Worm (Caenorhabditis elegans) whole organism, mixed stage, embryonic: ENCODE data around the gene Y48E1C.1.

Source experiments
- M03D4.4 ChIP-seq: sonication (generic microtip); optimal IDR thresholded peaks from 2 replicates; lab custom pipeline; 2017; ENCODE audit warnings: mild to moderate bottlenecking, missing genetic modification characterization, missing compliant biosample characterization
- blmp-1 ChIP-seq: fragments of 150-350 bp; optimal IDR thresholded peaks from 2 replicates; lab custom pipeline; 2014; ENCODE audit warnings: missing biosample characterization, missing genetic modification characterization
- ceh-39 ChIP-seq: fragments of 150-350 bp; optimal IDR thresholded peaks from 2 replicates; lab custom pipeline; 2014; ENCODE audit warnings: missing biosample characterization, missing genetic modification characterization
- ceh-43 ChIP-seq: fragments of 200-800 bp; sonication (Bioruptor generic); optimal IDR thresholded peaks from 2 replicates; lab custom pipeline; 2018; ENCODE audit warnings: mild to moderate bottlenecking, missing genetic modification characterization, moderate library complexity, missing compliant biosample characterization
- ceh-83 ChIP-seq: fragments of 200-800 bp; sonication (Bioruptor generic); optimal IDR thresholded peaks from 2 replicates; lab custom pipeline; 2018; ENCODE audit warnings: mild to moderate bottlenecking, missing genetic modification characterization, missing compliant biosample characterization
- cnd-1 ChIP-seq: fragments of 200-800 bp; sonication (Bioruptor generic); optimal IDR thresholded peaks from 2 replicates; lab custom pipeline; 2018; ENCODE audit warnings: mild to moderate bottlenecking, missing genetic modification characterization, missing compliant biosample characterization
- drap-1 ChIP-seq: fragments of 200-800 bp; sonication (Bioruptor generic); optimal IDR thresholded peaks from 3 replicates; lab custom pipeline; 2018; ENCODE audit warnings: mild to moderate bottlenecking, missing genetic modification characterization, missing compliant biosample characterization
- elt-1 ChIP-seq: sonication (generic microtip); optimal IDR thresholded peaks from 2 replicates; lab custom pipeline; 2017; ENCODE audit warnings: missing genetic modification characterization, mild to moderate bottlenecking, missing compliant biosample characterization, antibody characterized with exemption, moderate library complexity, borderline replicate concordance; ENCODE audit not compliant: insufficient read depth
- elt-3 ChIP-seq: fragments of 150-350 bp; optimal IDR thresholded peaks from 2 replicates; lab custom pipeline; 2014; ENCODE audit warnings: missing biosample characterization, missing genetic modification characterization
- flh-1 ChIP-seq: fragments of 200-800 bp; sonication (Bioruptor generic); optimal IDR thresholded peaks from 2 replicates; lab custom pipeline; 2018; ENCODE audit warnings: mild to moderate bottlenecking, missing genetic modification characterization, moderate library complexity, missing compliant biosample characterization
- ham-2 ChIP-seq: fragments of 200-800 bp; sonication (Bioruptor generic); optimal IDR thresholded peaks from 2 replicates; lab custom pipeline; 2018; ENCODE audit warnings: mild to moderate bottlenecking, missing genetic modification characterization, missing compliant biosample characterization
- hlh-1 ChIP-seq: fragments of 150-350 bp; optimal IDR thresholded peaks from 2 replicates; lab custom pipeline; 2014; ENCODE audit warnings: missing biosample characterization, missing genetic modification reagents, missing genetic modification characterization
- lin-13 ChIP-seq: fragments of 150-350 bp; optimal IDR thresholded peaks from 2 replicates; lab custom pipeline; 2014; ENCODE audit warnings: missing biosample characterization, missing genetic modification characterization
- lin-32 ChIP-seq: fragments of 200-800 bp; sonication (Bioruptor generic); optimal IDR thresholded peaks from 2 replicates; lab custom pipeline; 2018; ENCODE audit warnings: mild to moderate bottlenecking, missing genetic modification characterization, missing compliant biosample characterization
- lsy-2 ChIP-seq: fragments of 150-350 bp; optimal IDR thresholded peaks from 2 replicates; lab custom pipeline; 2014; ENCODE audit warnings: missing biosample characterization, missing genetic modification characterization
- mep-1 ChIP-seq: fragments of 150-350 bp; optimal IDR thresholded peaks from 2 replicates; lab custom pipeline; 2017; ENCODE audit warnings: missing biosample characterization, missing genetic modification reagents, missing genetic modification characterization, inconsistent platforms
- mls-2 ChIP-seq: sonication (generic microtip); optimal IDR thresholded peaks from 2 replicates; lab custom pipeline; 2016; ENCODE audit warnings: mild to moderate bottlenecking, missing genetic modification characterization, moderate library complexity, missing compliant biosample characterization
- nhr-12 ChIP-seq: fragments of 150-350 bp; optimal IDR thresholded peaks from 2 replicates; lab custom pipeline; 2014; ENCODE audit warnings: missing biosample characterization, missing genetic modification characterization
- nhr-2 ChIP-seq: fragments of 150-350 bp; optimal IDR thresholded peaks from 2 replicates; lab custom pipeline; 2014; ENCODE audit warnings: missing biosample characterization, missing genetic modification characterization
- nhr-28 ChIP-seq: fragments of 150-350 bp; optimal IDR thresholded peaks from 2 replicates; lab custom pipeline; 2014; ENCODE audit warnings: missing biosample characterization, missing genetic modification characterization
- pha-4 ChIP-seq: fragments of 150-350 bp; optimal IDR thresholded peaks from 2 replicates; lab custom pipeline; 2018; ENCODE audit warnings: missing biosample characterization, missing genetic modification reagents, missing genetic modification characterization
- sem-2 ChIP-seq: fragments of 200-800 bp; sonication (Bioruptor generic); optimal IDR thresholded peaks from 2 replicates; lab custom pipeline; 2018; ENCODE audit warnings: mild to moderate bottlenecking, missing genetic modification characterization, missing compliant biosample characterization
- snpc-4 ChIP-seq: fragments of 150-350 bp; optimal IDR thresholded peaks from 2 replicates; lab custom pipeline; 2014; ENCODE audit warnings: missing biosample characterization, missing genetic modification characterization
- sptf-1 ChIP-seq: sonication (generic microtip); optimal IDR thresholded peaks from 2 replicates; lab custom pipeline; 2017; ENCODE audit warnings: mild to moderate bottlenecking, missing genetic modification characterization, moderate library complexity, missing compliant biosample characterization
- tbx-8 ChIP-seq: fragments of 200-800 bp; sonication (Bioruptor generic); optimal IDR thresholded peaks from 2 replicates; lab custom pipeline; 2018; ENCODE audit warnings: mild to moderate bottlenecking, missing genetic modification characterization, moderate library complexity, missing compliant biosample characterization
- unc-120 ChIP-seq: sonication (generic microtip); optimal IDR thresholded peaks from 2 replicates; lab custom pipeline; 2017; ENCODE audit warnings: missing genetic modification characterization, missing compliant biosample characterization; ENCODE audit not compliant: poor library complexity, severe bottlenecking
- unc-39 ChIP-seq: fragments of 150-350 bp; optimal IDR thresholded peaks from 2 replicates; lab custom pipeline; 2014; ENCODE audit warnings: missing biosample characterization, missing genetic modification characterization
- unc-62 ChIP-seq: fragments of 150-350 bp; optimal IDR thresholded peaks from 2 replicates; lab custom pipeline; 2014; ENCODE audit warnings: missing biosample characterization, missing genetic modification reagents, missing genetic modification characterization
- zip-8 ChIP-seq: fragments of 150-350 bp; optimal IDR thresholded peaks from 2 replicates; lab custom pipeline; 2014; ENCODE audit warnings: missing biosample characterization, missing genetic modification characterization
- ztf-11 ChIP-seq: fragments of 150-350 bp; optimal IDR thresholded peaks from 2 replicates; lab custom pipeline; 2014; ENCODE audit warnings: missing biosample characterization, missing genetic modification characterization

The Y48E1C.1 gene

DNA sequence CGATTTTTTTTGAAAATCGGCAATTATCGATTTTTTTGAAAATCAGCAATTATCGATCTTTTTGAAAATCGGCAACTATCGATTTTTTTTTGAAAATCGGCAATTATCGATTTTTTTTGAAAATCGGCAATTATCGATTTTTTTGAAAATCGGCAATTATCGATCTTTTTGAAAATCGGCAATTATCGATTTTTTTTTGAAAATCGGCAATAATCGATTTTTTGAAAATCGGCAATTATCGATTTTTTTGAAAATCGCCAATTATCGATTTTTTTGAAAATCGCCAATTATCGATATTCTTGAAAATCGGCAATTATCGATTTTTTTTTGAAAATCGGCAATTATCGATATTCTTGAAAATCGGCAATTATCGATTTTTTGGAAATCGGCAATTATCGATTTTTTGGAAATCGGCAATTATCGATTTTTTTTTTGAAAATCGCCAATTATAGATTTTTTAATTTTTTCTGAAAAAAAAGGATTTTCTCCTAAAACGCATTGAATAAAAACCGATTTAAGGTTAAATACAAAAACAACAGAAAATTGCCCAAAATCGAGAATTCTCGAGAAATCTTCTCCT is 2.7 kb downstream of the Y48E1C.1 start:
- TF ChIP-seq mls-2 (no peak), ceh-43 (peak; percentile 86), snpc-4 (no peak)
- TF ChIP-seq, all 35 proteins: peak for 1

DNA sequence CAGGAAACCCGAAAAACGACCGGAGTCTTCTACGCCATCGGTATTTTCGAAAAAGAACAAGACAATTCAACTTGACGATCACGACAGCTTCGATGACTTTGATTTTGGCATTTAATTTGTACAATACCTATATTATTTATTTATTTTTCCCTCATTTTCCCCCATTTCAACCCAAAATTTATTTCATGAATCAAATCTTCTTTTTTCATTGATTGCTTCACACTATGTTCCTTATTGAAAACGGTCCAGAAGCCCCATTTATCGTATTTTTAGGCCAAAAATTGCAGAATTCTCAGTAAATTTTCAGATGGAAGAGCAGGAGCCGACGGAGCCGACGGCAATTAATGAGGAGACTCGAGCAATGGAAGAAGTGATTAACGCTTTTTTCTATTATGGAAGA is 9.4 kb downstream of the Y48E1C.1 start, which contains the start of gene Y48E1C.2:
Y48E1C.2 (plus strand) TSS at position 301 of the 400 bp plus-strand sequence.
- TF ChIP-seq snpc-4 (no peak), ceh-83 (GFP tag; lab: Kevin White, UChicago) (no peak), blmp-1 (tag; lab: Kevin White, UChicago) (no peak), nhr-12 (tag; lab: Kevin White, UChicago) (no peak), ham-2 (GFP tag; lab: Kevin White, UChicago) (no peak), flh-1 (GFP tag; lab: Kevin White, UChicago) (no peak), ceh-43 (no peak), ztf-11 (no peak), unc-120 (tag; lab: Kevin White, UChicago) (no peak), drap-1 (GFP tag; lab: Kevin White, UChicago) (no peak), cnd-1 (tag; lab: Kevin White, UChicago) (no peak)

DNA sequence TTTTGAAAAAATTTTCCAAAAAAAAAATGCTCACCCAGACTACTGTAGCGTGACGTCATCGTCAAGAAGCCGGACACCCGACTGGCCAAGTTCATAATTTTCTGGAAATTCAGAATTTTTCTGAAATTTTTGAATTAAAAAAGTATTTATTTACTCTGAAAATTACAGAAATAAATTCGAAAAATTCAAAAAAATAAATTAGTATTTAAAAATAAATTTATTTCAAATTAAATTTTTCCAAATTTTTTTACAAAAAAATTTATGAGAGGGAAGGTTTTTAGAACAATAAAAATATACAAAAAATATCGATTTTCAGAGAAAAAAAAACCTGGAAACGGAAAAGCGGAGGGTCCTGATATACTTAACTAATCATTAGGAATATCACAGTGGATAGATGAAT is 21.9 kb downstream of the Y48E1C.1 start, which contains the start of gene Y48E1C.4:
Y48E1C.4 (minus strand) TSS at position 101 of the 400 bp plus-strand sequence.
- TF ChIP-seq cnd-1 (tag; lab: Kevin White, UChicago), result no peak
- TF ChIP-seq nhr-2 (tag; lab: Kevin White, UChicago), result no peak
- no peak for TF ChIP-seq ztf-11
- no peak for TF ChIP-seq lin-32 (GFP tag; lab: Kevin White, UChicago)
- TF ChIP-seq tbx-8 (GFP tag; lab: Kevin White, UChicago), result no peak
- TF ChIP-seq ceh-39 (tag; lab: Kevin White, UChicago), result no peak
- no peak for TF ChIP-seq nhr-28 (tag; lab: Kevin White, UChicago)
- TF ChIP-seq unc-62 (GFP tag; lab: Kevin White, UChicago), result no peak
- no peak for TF ChIP-seq lin-13
- no peak for TF ChIP-seq lsy-2 (tag; lab: Kevin White, UChicago)
- TF ChIP-seq flh-1 (GFP tag; lab: Kevin White, UChicago), result no peak
- no peak for TF ChIP-seq ham-2 (GFP tag; lab: Kevin White, UChicago)

DNA sequence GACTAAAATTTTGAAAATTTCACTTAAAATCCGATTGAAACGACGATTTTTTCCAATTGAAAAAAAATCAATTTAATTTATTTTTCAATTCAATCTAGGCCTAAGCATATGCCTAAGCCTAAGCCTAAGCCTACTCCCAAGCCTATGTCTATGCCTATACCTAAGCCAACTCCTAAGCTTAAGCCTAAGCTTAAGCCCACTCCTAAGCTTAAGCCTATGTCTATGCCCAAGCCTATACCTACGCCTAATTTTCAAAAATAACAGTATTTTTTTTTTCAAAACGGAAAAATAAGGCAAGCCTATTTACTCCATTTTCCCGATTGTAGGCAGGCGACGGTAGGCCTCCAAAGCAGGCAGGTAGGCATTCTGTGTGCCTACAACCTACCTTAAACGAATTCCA is 29.5 kb downstream of the Y48E1C.1 start:
- TF ChIP-seq sptf-1 (no peak), mls-2 (no peak), unc-39 (tag; lab: Kevin White, UChicago) (no peak), elt-1 (tag; lab: Kevin White, UChicago) (no peak), mep-1 (no peak), hlh-1 (no peak), nhr-28 (tag; lab: Kevin White, UChicago) (no peak), cnd-1 (tag; lab: Kevin White, UChicago) (no peak), snpc-4 (no peak), drap-1 (GFP tag; lab: Kevin White, UChicago) (no peak), sem-2 (GFP tag; lab: Kevin White, UChicago) (no peak), ceh-83 (GFP tag; lab: Kevin White, UChicago) (no peak), blmp-1 (tag; lab: Kevin White, UChicago) (no peak), nhr-12 (tag; lab: Kevin White, UChicago) (no peak), elt-3 (no peak), pha-4 (tag; lab: Kevin White, UChicago) (no peak), lin-32 (GFP tag; lab: Kevin White, UChicago) (no peak), lsy-2 (tag; lab: Kevin White, UChicago) (no peak), M03D4.4 (tag; lab: Kevin White, UChicago) (no peak), ceh-43 (no peak)
- TF ChIP-seq, all 35 proteins: peak for 0

DNA sequence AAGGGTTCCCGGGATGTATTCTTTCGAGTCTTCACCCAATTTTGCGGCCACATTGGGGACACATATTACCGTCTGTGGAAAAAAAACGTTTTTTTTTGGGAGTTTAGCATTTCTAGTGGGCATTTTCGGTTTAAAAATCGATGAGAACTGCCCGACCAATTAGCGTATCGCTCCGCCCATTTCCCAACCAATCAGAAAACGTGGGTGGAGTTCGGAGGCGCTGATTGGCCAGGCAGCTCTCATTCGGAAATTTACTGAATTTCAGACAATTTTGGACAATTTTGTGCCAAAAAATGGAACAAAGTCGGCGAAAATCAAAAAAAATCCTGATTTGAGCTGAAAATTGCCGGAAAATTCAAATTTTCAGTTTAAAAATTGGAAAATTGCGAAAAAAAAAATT is 31.8 kb downstream of the Y48E1C.1 start:
- TF ChIP-seq ceh-39 (tag; lab: Kevin White, UChicago) (no peak), sem-2 (GFP tag; lab: Kevin White, UChicago) (no peak), lsy-2 (tag; lab: Kevin White, UChicago) (no peak), lin-13 (no peak), ceh-83 (GFP tag; lab: Kevin White, UChicago) (no peak), M03D4.4 (tag; lab: Kevin White, UChicago) (no peak), unc-39 (tag; lab: Kevin White, UChicago) (no peak), flh-1 (GFP tag; lab: Kevin White, UChicago) (no peak), nhr-28 (tag; lab: Kevin White, UChicago) (no peak), elt-3 (no peak), lin-32 (GFP tag; lab: Kevin White, UChicago) (no peak), zip-8 (no peak), nhr-2 (tag; lab: Kevin White, UChicago) (no peak), tbx-8 (GFP tag; lab: Kevin White, UChicago) (no peak), mep-1 (no peak), ham-2 (GFP tag; lab: Kevin White, UChicago) (no peak)
- TF ChIP-seq, all 35 proteins: peak for 0
